Worm (Caenorhabditis elegans): ENCODE data around the gene T15B7.15.

- TF ChIP-seq ztf-29 (GFP tag; IDR thresholded peaks at IDR 0.05): no peak
- TF ChIP-seq tab-1 (GFP tag; IDR thresholded peaks at IDR 0.05): no peak
- TF ChIP-seq flt-1 (GFP tag; IDR thresholded peaks at IDR 0.05): no peak
- TF ChIP-seq T22C8.4 (GFP tag; IDR thresholded peaks at IDR 0.05): no peak
- no peak for TF ChIP-seq med-1 (GFP tag; optimal IDR thresholded peaks at IDR 0.05; ENCODE audit: insufficient read depth)
- TF ChIP-seq klf-2 (GFP tag; conservative IDR thresholded peaks at IDR 0.05): no peak
- TF ChIP-seq cog-1 (tag; optimal IDR thresholded peaks at IDR 0.05): no peak
These were observed 37.3 kb upstream of the T15B7.15 start for ce11 chrV:6875795-6876194.
